Worm (Caenorhabditis elegans): ENCODE measurements around the gene Y38C1AA.6.

- TF ChIP-seq mls-2 (tag; optimal IDR thresholded peaks at IDR 0.05) (no peak), nhr-237 (tag; optimal IDR thresholded peaks at IDR 0.05) (no peak), snpc-4 (tag; optimal IDR thresholded peaks at IDR 0.05) (no peak), blmp-1 (tag; optimal IDR thresholded peaks at IDR 0.05) (no peak), nhr-76 (tag; optimal IDR thresholded peaks at IDR 0.05) (no peak), lin-13 (tag; optimal IDR thresholded peaks at IDR 0.05) (no peak), pha-4 (tag; optimal IDR thresholded peaks at IDR 0.05) (no peak), mab-5 (tag; optimal IDR thresholded peaks at IDR 0.05) (no peak)
Observed at ce11 chrIV:139652-140051, 23.0 kb upstream of the Y38C1AA.6 start.
